Fruit fly (Drosophila melanogaster) whole organism, pupa: ENCODE results near the gene Sfp33A3.

Experiments used
- CG10348 ChIP-seq: fragments of 200-800 bp; sonication (Bioruptor generic); IDR thresholded peaks from 2 replicates; pipeline ENCODE4 v1.3.6; 2022; ENCODE audit warnings: missing biosample characterization, missing genetic modification characterization
- CG12605 ChIP-seq: fragments of 200-800 bp; sonication (Bioruptor generic); IDR thresholded peaks from 2 replicates; pipeline ENCODE4 v1.3.6; 2022; ENCODE audit warnings: missing biosample characterization, missing genetic modification characterization
- CG13204 ChIP-seq: fragments of 200-800 bp; sonication (Bioruptor generic); optimal IDR thresholded peaks from 2 replicates; lab custom pipeline; 2018; ENCODE audit warnings: missing biosample characterization, mild to moderate bottlenecking, missing genetic modification characterization, moderate library complexity
- CG14655 ChIP-seq: fragments of 200-800 bp; sonication (Bioruptor generic); optimal IDR thresholded peaks from 3 replicates; lab custom pipeline; 2017; ENCODE audit warnings: mild to moderate bottlenecking, missing biosample characterization, missing genetic modification reagents, missing genetic modification characterization
- CG15710 ChIP-seq: fragments of 200-800 bp; sonication (Bioruptor generic); optimal IDR thresholded peaks from 2 replicates; lab custom pipeline; 2018; ENCODE audit warnings: missing biosample characterization, mild to moderate bottlenecking, missing genetic modification characterization, moderate library complexity
- CG17806 ChIP-seq: fragments of 200-800 bp; sonication (Bioruptor generic); optimal IDR thresholded peaks from 2 replicates; lab custom pipeline; 2018; ENCODE audit warnings: missing biosample characterization, mild to moderate bottlenecking, missing genetic modification characterization, moderate library complexity
- CG32121 ChIP-seq: fragments of 200-800 bp; sonication (Bioruptor generic); IDR thresholded peaks from 2 replicates; pipeline ENCODE4 v1.3.6; 2022; ENCODE audit warnings: missing biosample characterization, missing genetic modification characterization
- CG34367 ChIP-seq: fragments of 200-800 bp; sonication (Bioruptor generic); optimal IDR thresholded peaks from 2 replicates; lab custom pipeline; 2018; ENCODE audit warnings: missing biosample characterization, mild to moderate bottlenecking, missing genetic modification characterization
- CG4496 ChIP-seq: fragments of 200-800 bp; sonication (Bioruptor generic); IDR thresholded peaks from 3 replicates; pipeline ENCODE4 v1.3.6; 2022; ENCODE audit warnings: missing biosample characterization, missing genetic modification characterization
- CG8159 ChIP-seq: fragments of 200-800 bp; sonication (Bioruptor generic); optimal IDR thresholded peaks from 3 replicates; lab custom pipeline; 2018; ENCODE audit warnings: missing biosample characterization, mild to moderate bottlenecking, missing genetic modification characterization, moderate library complexity
- CG8301 ChIP-seq: fragments of 200-800 bp; sonication (Bioruptor generic); optimal IDR thresholded peaks from 2 replicates; lab custom pipeline; 2018; ENCODE audit warnings: missing biosample characterization, mild to moderate bottlenecking, missing genetic modification characterization
- CG9948 ChIP-seq: fragments of 200-800 bp; sonication (Bioruptor generic); optimal IDR thresholded peaks from 2 replicates; lab custom pipeline; 2018; ENCODE audit warnings: missing biosample characterization, mild to moderate bottlenecking, missing genetic modification characterization, moderate library complexity
- D1 ChIP-seq: fragments of 200-800 bp; sonication (Bioruptor generic); optimal IDR thresholded peaks from 2 replicates; lab custom pipeline; 2018; ENCODE audit warnings: missing biosample characterization, mild to moderate bottlenecking, missing genetic modification characterization, moderate library complexity
- EcR ChIP-seq: fragments of 200-800 bp; sonication (Bioruptor generic); optimal IDR thresholded peaks from 3 replicates; lab custom pipeline; 2019; ENCODE audit warnings: missing biosample characterization, missing genetic modification characterization, mild to moderate bottlenecking, moderate library complexity, missing genetic modification reagents
- Ets98B ChIP-seq: fragments of 200-800 bp; sonication (Bioruptor generic); IDR thresholded peaks from 2 replicates; pipeline ENCODE4 v1.3.6; 2022; ENCODE audit warnings: missing biosample characterization, missing genetic modification characterization
- Pif1A ChIP-seq: fragments of 200-800 bp; sonication (Bioruptor generic); optimal IDR thresholded peaks from 3 replicates; lab custom pipeline; 2016; ENCODE audit warnings: missing biosample characterization, missing genetic modification characterization
- Pif1B ChIP-seq: fragments of 200-800 bp; sonication (Bioruptor generic); optimal IDR thresholded peaks from 3 replicates; lab custom pipeline; 2016; ENCODE audit warnings: missing biosample characterization, missing genetic modification characterization
- Snoo ChIP-seq: fragments of 200-800 bp; sonication (Bioruptor generic); optimal IDR thresholded peaks from 3 replicates; lab custom pipeline; 2017; ENCODE audit warnings: missing biosample characterization, mild to moderate bottlenecking, missing genetic modification characterization, inconsistent platforms
- fd96Ca ChIP-seq: fragments of 200-800 bp; sonication (Bioruptor generic); IDR thresholded peaks from 3 replicates; pipeline ENCODE4 v1.3.6; 2022; ENCODE audit warnings: missing biosample characterization, missing genetic modification characterization
- gl ChIP-seq: fragments of 200-800 bp; sonication (Bioruptor generic); optimal IDR thresholded peaks from 2 replicates; lab custom pipeline; 2018; ENCODE audit warnings: missing biosample characterization, mild to moderate bottlenecking, missing genetic modification characterization
- rn ChIP-seq: fragments of 200-800 bp; sonication (Bioruptor generic); IDR thresholded peaks from 2 replicates; pipeline ENCODE4 v1.3.6; 2022; ENCODE audit warnings: missing biosample characterization, missing genetic modification characterization

The Sfp33A3 gene

DNA sequence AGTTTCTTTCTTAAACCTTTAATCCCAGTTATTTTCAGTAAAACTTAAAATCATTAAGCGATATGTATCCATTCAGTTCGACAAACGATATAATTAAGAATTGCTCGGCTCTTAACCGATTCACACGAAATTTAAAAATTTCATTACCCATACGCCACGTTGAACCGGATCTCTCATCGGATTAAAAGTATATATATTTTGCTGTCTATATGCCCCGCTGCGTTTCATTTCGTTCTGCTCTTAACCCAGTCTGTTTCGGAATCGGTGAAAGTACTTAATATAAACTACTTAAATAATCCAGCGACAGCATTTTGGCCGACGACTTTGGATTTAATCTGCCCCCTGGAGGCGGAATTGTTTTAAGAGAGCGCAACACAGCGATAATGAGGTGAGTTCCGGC, 13.4 kb downstream of the Sfp33A3 start, which contains the start of gene CG42751:
TSS of gene CG42751 (plus strand) at position 301 of the 400 bp plus-strand sequence.
- TF ChIP-seq CG12605 (GFP tag; lab: Robert Waterston, UW) (no peak), CG10348 (GFP tag; lab: Robert Waterston, UW) (no peak), Snoo (no peak), Pif1A (GFP tag; lab: Kevin White, UChicago) (no peak), CG15710 (tag; lab: Kevin White, UChicago) (no peak), D1 (tag; lab: Kevin White, UChicago) (no peak), Pif1B (GFP tag; lab: Kevin White, UChicago) (no peak), EcR (GFP tag; lab: Kevin White, UChicago) (no peak), CG4496 (no peak), CG13204 (GFP tag; lab: Kevin White, UChicago) (no peak)

DNA sequence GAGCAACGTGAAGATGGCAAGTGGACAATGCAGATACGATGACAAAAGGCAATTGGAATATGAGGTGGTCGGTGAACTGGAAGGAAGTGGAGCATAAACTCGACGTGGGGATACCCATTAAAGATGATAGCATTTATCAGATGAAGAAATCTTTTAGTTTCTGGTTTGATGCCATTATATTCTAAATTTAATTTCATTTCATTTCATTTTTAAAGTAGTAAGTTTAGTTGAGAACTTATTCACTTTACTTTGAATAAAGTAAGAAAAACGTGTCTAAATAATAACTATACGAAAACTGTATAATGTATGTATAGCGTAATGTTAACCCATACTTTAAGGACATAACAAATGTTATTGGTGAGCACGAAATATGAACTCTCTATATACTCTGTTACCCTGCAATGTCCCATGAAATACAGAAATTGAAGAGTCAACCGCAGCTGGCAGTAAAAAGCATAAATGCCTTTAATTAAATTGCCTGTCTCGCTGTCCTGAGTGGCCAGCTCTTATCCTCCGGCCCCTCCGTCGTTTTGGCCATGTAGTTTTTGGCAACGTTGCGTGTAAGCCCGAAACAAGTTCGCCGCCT, 31.2 kb downstream of the Sfp33A3 start:
- TF ChIP-seq Snoo (no peak), CG8159 (tag; lab: Kevin White, UChicago) (peak; percentile 66), D1 (tag; lab: Kevin White, UChicago) (no peak), gl (tag; lab: Kevin White, UChicago) (no peak), Ets98B (GFP tag; lab: Robert Waterston, UW) (no peak), CG12605 (GFP tag; lab: Robert Waterston, UW) (no peak), CG8301 (tag; lab: Kevin White, UChicago) (no peak), Pif1A (GFP tag; lab: Kevin White, UChicago) (no peak), EcR (GFP tag; lab: Kevin White, UChicago) (peak; percentile 68), CG17806 (tag; lab: Kevin White, UChicago) (peak; percentile 29), CG14655 (GFP tag; lab: Kevin White, UChicago) (peak; percentile 24), CG13204 (GFP tag; lab: Kevin White, UChicago) (no peak), CG10348 (GFP tag; lab: Robert Waterston, UW) (no peak), Pif1B (GFP tag; lab: Kevin White, UChicago) (peak; percentile 26), CG34367 (tag; lab: Kevin White, UChicago) (no peak), rn (GFP tag; lab: Robert Waterston, UW) (no peak), CG4496 (no peak), CG9948 (tag; lab: Kevin White, UChicago) (peak; percentile 2), fd96Ca (GFP tag; lab: Robert Waterston, UW) (no peak), CG15710 (tag; lab: Kevin White, UChicago) (peak; percentile 44), CG32121 (GFP tag; lab: Robert Waterston, UW) (no peak)

DNA sequence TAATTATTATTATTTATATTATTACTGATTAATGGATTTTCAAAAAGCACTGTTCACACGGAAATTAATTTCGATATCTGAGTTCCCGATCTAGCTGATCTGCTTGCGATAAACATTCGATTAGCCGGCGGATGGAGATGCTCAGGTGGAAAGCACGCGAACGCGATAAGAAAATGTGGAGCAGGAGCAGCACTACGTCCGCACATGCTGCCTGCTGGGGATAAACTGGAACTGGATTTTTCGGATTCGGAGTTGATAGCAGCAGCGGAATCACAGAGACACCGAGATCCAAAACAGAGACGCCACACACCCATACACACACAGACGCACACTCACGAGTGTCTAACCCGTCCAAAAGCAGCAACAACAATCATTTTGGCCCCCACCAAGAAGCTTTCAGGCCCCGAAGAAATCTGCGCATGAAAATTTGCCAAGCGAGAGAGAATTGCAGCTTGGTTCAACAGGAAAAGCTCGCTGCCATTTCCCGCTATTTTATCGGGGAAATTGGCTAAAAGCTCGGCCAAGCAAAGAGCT, 34.6 kb downstream of the Sfp33A3 start:
- TF ChIP-seq rn (GFP tag; lab: Robert Waterston, UW) (no peak), CG14655 (GFP tag; lab: Kevin White, UChicago) (no peak), gl (tag; lab: Kevin White, UChicago) (no peak), Pif1A (GFP tag; lab: Kevin White, UChicago) (no peak), fd96Ca (GFP tag; lab: Robert Waterston, UW) (0 out of 3 replicates have a peak, but pooled peaks have one; percentile 30), Ets98B (GFP tag; lab: Robert Waterston, UW) (peak; percentile 30; the same call in 1 of the 2 replicates), CG32121 (GFP tag; lab: Robert Waterston, UW) (peak; percentile 39; the same call in 1 of the 2 replicates), CG15710 (tag; lab: Kevin White, UChicago) (no peak), CG9948 (tag; lab: Kevin White, UChicago) (no peak), EcR (GFP tag; lab: Kevin White, UChicago) (no peak), Pif1B (GFP tag; lab: Kevin White, UChicago) (no peak), CG4496 (peak; percentile 57; the same call in 1 of the 3 replicates), D1 (tag; lab: Kevin White, UChicago) (no peak), CG34367 (tag; lab: Kevin White, UChicago) (no peak), CG8301 (tag; lab: Kevin White, UChicago) (no peak), CG12605 (GFP tag; lab: Robert Waterston, UW) (no peak)

DNA sequence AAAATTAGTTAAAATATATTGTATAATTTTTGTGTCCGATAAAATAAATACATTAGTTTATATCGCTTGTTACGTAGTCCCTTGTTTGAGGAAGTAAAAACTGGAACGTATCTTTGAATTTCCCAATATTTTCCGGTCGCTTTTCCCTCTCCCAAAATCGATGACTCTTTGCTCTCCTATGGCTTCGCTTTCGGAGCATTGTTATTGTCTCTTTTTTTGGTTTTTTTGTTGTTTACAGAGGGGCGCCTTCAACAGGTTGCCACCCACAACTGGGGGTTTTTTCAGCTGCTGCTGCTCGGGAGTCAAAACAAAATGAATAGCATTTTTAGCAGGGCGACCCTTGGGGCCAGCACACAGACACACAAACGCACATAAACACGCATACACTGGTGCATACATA, 35.2 kb downstream of the Sfp33A3 start:
- TF ChIP-seq CG4496: peak; percentile 64; the same call in 2 of the 3 replicates
- TF ChIP-seq CG9948 (tag; lab: Kevin White, UChicago): no peak
- TF ChIP-seq Pif1B (GFP tag; lab: Kevin White, UChicago): no peak
- TF ChIP-seq EcR (GFP tag; lab: Kevin White, UChicago): no peak
- peak; percentile 2 for TF ChIP-seq CG14655 (GFP tag; lab: Kevin White, UChicago)
- no peak for TF ChIP-seq Pif1A (GFP tag; lab: Kevin White, UChicago)
- no peak for TF ChIP-seq CG32121 (GFP tag; lab: Robert Waterston, UW)
- TF ChIP-seq CG15710 (tag; lab: Kevin White, UChicago): no peak
- TF ChIP-seq gl (tag; lab: Kevin White, UChicago): no peak
- no peak for TF ChIP-seq CG34367 (tag; lab: Kevin White, UChicago)
- TF ChIP-seq CG12605 (GFP tag; lab: Robert Waterston, UW): peak; percentile 94
- TF ChIP-seq fd96Ca (GFP tag; lab: Robert Waterston, UW): 0 out of 3 replicates have a peak, but pooled peaks have one; percentile 21
- no peak for TF ChIP-seq CG10348 (GFP tag; lab: Robert Waterston, UW)
- TF ChIP-seq CG8301 (tag; lab: Kevin White, UChicago): no peak
- TF ChIP-seq CG17806 (tag; lab: Kevin White, UChicago): no peak
- peak; percentile 27; the same call in 1 of the 2 replicates for TF ChIP-seq Ets98B (GFP tag; lab: Robert Waterston, UW)
- TF ChIP-seq rn (GFP tag; lab: Robert Waterston, UW): no peak
- no peak for TF ChIP-seq CG13204 (GFP tag; lab: Kevin White, UChicago)
- TF ChIP-seq CG8159 (tag; lab: Kevin White, UChicago): no peak
- TF ChIP-seq Snoo: no peak
- TF ChIP-seq D1 (tag; lab: Kevin White, UChicago): no peak
